Worm (Caenorhabditis elegans) whole organism, L4 larva: Measurements from ENCODE around the gene C16D9.6.

Experiments
- T26A8.4 ChIP-seq: fragments of 200-800 bp; sonication (Bioruptor generic); IDR thresholded peaks from 2 replicates; pipeline ENCODE4 v1.3.6; 2022; ENCODE audit warnings: missing genetic modification characterization, missing compliant biosample characterization
- ceh-44 ChIP-seq: fragments of 200-800 bp; sonication (Bioruptor generic); IDR thresholded peaks from 2 replicates; pipeline ENCODE4 v1.3.6; 2022; ENCODE audit warnings: missing genetic modification reagents, missing genetic modification characterization, missing compliant biosample characterization
- dmd-9 ChIP-seq: fragments of 200-800 bp; sonication (Bioruptor generic); IDR thresholded peaks from 2 replicates; pipeline ENCODE4 v1.3.6; 2022; ENCODE audit warnings: missing genetic modification reagents, missing genetic modification characterization, missing compliant biosample characterization
- egl-27 ChIP-seq: sonication (generic microtip); optimal IDR thresholded peaks from 3 replicates; lab custom pipeline; 2017; ENCODE audit warnings: missing biosample characterization, missing genetic modification reagents, missing genetic modification characterization
- lin-13 ChIP-seq: fragments of 150-350 bp; optimal IDR thresholded peaks from 2 replicates; lab custom pipeline; 2014; ENCODE audit warnings: missing biosample characterization, missing genetic modification reagents, missing genetic modification characterization
- lin-39 ChIP-seq: fragments of 150-350 bp; optimal IDR thresholded peaks from 2 replicates; lab custom pipeline; 2014; ENCODE audit warnings: missing biosample characterization, missing genetic modification reagents, missing genetic modification characterization
- lsy-2 ChIP-seq, 2 experiments: fragments of 150-350 bp in 1 of 2; sonication (generic microtip) in 1 of 2; optimal IDR thresholded peaks; 2 replicates each; lab custom pipeline; 2014 to 2017; ENCODE audit warnings: missing biosample characterization in 2 of 2, missing genetic modification characterization in 2 of 2
- mep-1 ChIP-seq: fragments of 150-350 bp; sonication (generic microtip); optimal IDR thresholded peaks from 3 replicates; lab custom pipeline; 2014; ENCODE audit warnings: missing biosample characterization, missing genetic modification characterization
- nhr-111 ChIP-seq: fragments of 200-800 bp; sonication (Bioruptor generic); optimal IDR thresholded peaks from 2 replicates; lab custom pipeline; 2018; ENCODE audit warnings: mild to moderate bottlenecking, missing genetic modification characterization, missing compliant biosample characterization
- nhr-25 ChIP-seq: sonication (generic microtip); optimal IDR thresholded peaks from 2 replicates; lab custom pipeline; 2017; ENCODE audit warnings: missing genetic modification characterization, mild to moderate bottlenecking, missing compliant biosample characterization, antibody characterized with exemption, moderate library complexity, borderline replicate concordance; ENCODE audit not compliant: insufficient read depth
- unc-62 ChIP-seq, 3 experiments: fragments of 150-350 bp in 1 of 3; sonication (generic microtip); optimal IDR thresholded peaks in 2 of 3; peaks in 1 of 3; 1 replicate in 1 of 3; 2 replicates in 2 of 3; lab custom pipeline; 2014 to 2017; ENCODE audit warnings: missing biosample characterization in 3 of 3, missing genetic modification characterization in 3 of 3, missing genetic modification reagents in 3 of 3, missing genotype in 1 of 3
- vab-7 ChIP-seq: fragments of 200-800 bp; sonication (Bioruptor generic); IDR thresholded peaks from 2 replicates; pipeline ENCODE4 v1.3.6; 2022; ENCODE audit warnings: missing genetic modification reagents, missing genetic modification characterization, missing compliant biosample characterization

- TF ChIP-seq lsy-2 (tag; optimal IDR thresholded peaks at IDR 0.05; lab: Kevin White, UChicago) = no peak
- peak; percentile 47; the same call in 1 of the 2 replicates for TF ChIP-seq T26A8.4 (GFP tag; lab: Robert Waterston, UW)
- TF ChIP-seq nhr-111 (GFP tag; lab: Kevin White, UChicago) = no peak
- no peak for TF ChIP-seq egl-27 (tag; lab: Kevin White, UChicago)
- TF ChIP-seq unc-62 (GFP tag; optimal IDR thresholded peaks at IDR 0.05 in 1 of 2; lab: Kevin White, UChicago) = no peak
- no peak for TF ChIP-seq unc-62 (tag; optimal IDR thresholded peaks at IDR 0.05; lab: Kevin White, UChicago)
- TF ChIP-seq mep-1 (tag; lab: Kevin White, UChicago) = no peak
- TF ChIP-seq vab-7 (GFP tag; lab: Robert Waterston, UW) = peak; percentile 60; the same call in 1 of the 2 replicates
- no peak for TF ChIP-seq lin-39 (tag; lab: Kevin White, UChicago)
- TF ChIP-seq ceh-44 (GFP tag; lab: Robert Waterston, UW) = peak; percentile 53; the same call in 1 of the 2 replicates
- no peak for TF ChIP-seq dmd-9 (GFP tag; lab: Robert Waterston, UW)
- TF ChIP-seq nhr-25 (tag; lab: Kevin White, UChicago) = no peak
- TF ChIP-seq lin-13 = no peak
Observed at ce11 chrV:8230056-8230455, 20.1 kb downstream of the C16D9.6 start.
